Fruit fly (Drosophila melanogaster) S2 (cell line): ENCODE data around the gene Alg14.

Experiments used
- CG8478 ChIP-seq: fragments of >200 bp; optimal IDR thresholded peaks from 2 replicates; lab custom pipeline; 2018
- CTCF ChIP-seq, 2 experiments: fragments of >200 bp; optimal IDR thresholded peaks; 2 replicates each; lab custom pipeline; 2018

DNA sequence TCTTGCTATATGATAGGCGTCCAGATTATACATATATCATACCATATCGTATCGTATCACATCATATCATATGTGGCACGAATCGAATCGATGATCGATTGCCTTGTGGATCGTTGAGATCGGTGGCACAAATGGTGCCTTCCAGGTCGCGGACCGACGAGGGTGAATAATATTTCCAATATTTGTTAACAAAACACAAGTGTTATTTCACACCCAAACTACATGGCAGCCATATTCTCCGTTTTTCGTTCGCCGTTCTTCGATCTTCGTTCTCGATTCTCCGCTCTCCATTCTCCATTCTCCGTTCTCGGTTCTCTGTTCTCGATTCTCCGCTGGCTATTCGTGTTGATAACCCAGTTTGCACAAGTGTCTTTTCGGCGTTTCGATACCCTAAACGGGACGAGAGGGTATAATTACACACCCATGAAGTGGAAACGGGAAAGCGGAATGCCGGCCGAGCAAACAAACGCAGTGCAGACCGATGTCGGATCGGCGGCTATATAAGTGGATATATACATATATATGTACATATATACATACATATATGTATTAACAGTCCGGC, 29.8 kb downstream of the Alg14 start:
- TF ChIP-seq CTCF (optimal IDR thresholded peaks at IDR 0.05; lab: Kevin White, UChicago) (no peak), CG8478 (no peak)
